Fruit fly (Drosophila melanogaster) whole organism, pupa: ENCODE measurements around the gene Argk2.

Source experiments
- CG10348 ChIP-seq: fragments of 200-800 bp; sonication (Bioruptor generic); IDR thresholded peaks from 2 replicates; pipeline ENCODE4 v1.3.6; 2022; ENCODE audit warnings: missing biosample characterization, missing genetic modification characterization
- CG12605 ChIP-seq: fragments of 200-800 bp; sonication (Bioruptor generic); IDR thresholded peaks from 2 replicates; pipeline ENCODE4 v1.3.6; 2022; ENCODE audit warnings: missing biosample characterization, missing genetic modification characterization
- CG13204 ChIP-seq: fragments of 200-800 bp; sonication (Bioruptor generic); optimal IDR thresholded peaks from 2 replicates; lab custom pipeline; 2018; ENCODE audit warnings: missing biosample characterization, mild to moderate bottlenecking, missing genetic modification characterization, moderate library complexity
- CG14655 ChIP-seq: fragments of 200-800 bp; sonication (Bioruptor generic); optimal IDR thresholded peaks from 3 replicates; lab custom pipeline; 2017; ENCODE audit warnings: mild to moderate bottlenecking, missing biosample characterization, missing genetic modification reagents, missing genetic modification characterization
- CG15710 ChIP-seq: fragments of 200-800 bp; sonication (Bioruptor generic); optimal IDR thresholded peaks from 2 replicates; lab custom pipeline; 2018; ENCODE audit warnings: missing biosample characterization, mild to moderate bottlenecking, missing genetic modification characterization, moderate library complexity
- CG17806 ChIP-seq: fragments of 200-800 bp; sonication (Bioruptor generic); optimal IDR thresholded peaks from 2 replicates; lab custom pipeline; 2018; ENCODE audit warnings: missing biosample characterization, mild to moderate bottlenecking, missing genetic modification characterization, moderate library complexity
- CG32121 ChIP-seq: fragments of 200-800 bp; sonication (Bioruptor generic); IDR thresholded peaks from 2 replicates; pipeline ENCODE4 v1.3.6; 2022; ENCODE audit warnings: missing biosample characterization, missing genetic modification characterization
- CG34367 ChIP-seq: fragments of 200-800 bp; sonication (Bioruptor generic); optimal IDR thresholded peaks from 2 replicates; lab custom pipeline; 2018; ENCODE audit warnings: missing biosample characterization, mild to moderate bottlenecking, missing genetic modification characterization
- CG4496 ChIP-seq: fragments of 200-800 bp; sonication (Bioruptor generic); IDR thresholded peaks from 3 replicates; pipeline ENCODE4 v1.3.6; 2022; ENCODE audit warnings: missing biosample characterization, missing genetic modification characterization
- CG8159 ChIP-seq: fragments of 200-800 bp; sonication (Bioruptor generic); optimal IDR thresholded peaks from 3 replicates; lab custom pipeline; 2018; ENCODE audit warnings: missing biosample characterization, mild to moderate bottlenecking, missing genetic modification characterization, moderate library complexity
- CG8301 ChIP-seq: fragments of 200-800 bp; sonication (Bioruptor generic); optimal IDR thresholded peaks from 2 replicates; lab custom pipeline; 2018; ENCODE audit warnings: missing biosample characterization, mild to moderate bottlenecking, missing genetic modification characterization
- CG9948 ChIP-seq: fragments of 200-800 bp; sonication (Bioruptor generic); optimal IDR thresholded peaks from 2 replicates; lab custom pipeline; 2018; ENCODE audit warnings: missing biosample characterization, mild to moderate bottlenecking, missing genetic modification characterization, moderate library complexity
- D1 ChIP-seq: fragments of 200-800 bp; sonication (Bioruptor generic); optimal IDR thresholded peaks from 2 replicates; lab custom pipeline; 2018; ENCODE audit warnings: missing biosample characterization, mild to moderate bottlenecking, missing genetic modification characterization, moderate library complexity
- EcR ChIP-seq: fragments of 200-800 bp; sonication (Bioruptor generic); optimal IDR thresholded peaks from 3 replicates; lab custom pipeline; 2019; ENCODE audit warnings: missing biosample characterization, missing genetic modification characterization, mild to moderate bottlenecking, moderate library complexity, missing genetic modification reagents
- Ets98B ChIP-seq: fragments of 200-800 bp; sonication (Bioruptor generic); IDR thresholded peaks from 2 replicates; pipeline ENCODE4 v1.3.6; 2022; ENCODE audit warnings: missing biosample characterization, missing genetic modification characterization
- Pif1A ChIP-seq: fragments of 200-800 bp; sonication (Bioruptor generic); optimal IDR thresholded peaks from 3 replicates; lab custom pipeline; 2016; ENCODE audit warnings: missing biosample characterization, missing genetic modification characterization
- Pif1B ChIP-seq: fragments of 200-800 bp; sonication (Bioruptor generic); optimal IDR thresholded peaks from 3 replicates; lab custom pipeline; 2016; ENCODE audit warnings: missing biosample characterization, missing genetic modification characterization
- Snoo ChIP-seq: fragments of 200-800 bp; sonication (Bioruptor generic); optimal IDR thresholded peaks from 3 replicates; lab custom pipeline; 2017; ENCODE audit warnings: missing biosample characterization, mild to moderate bottlenecking, missing genetic modification characterization, inconsistent platforms
- fd96Ca ChIP-seq: fragments of 200-800 bp; sonication (Bioruptor generic); IDR thresholded peaks from 3 replicates; pipeline ENCODE4 v1.3.6; 2022; ENCODE audit warnings: missing biosample characterization, missing genetic modification characterization
- gl ChIP-seq: fragments of 200-800 bp; sonication (Bioruptor generic); optimal IDR thresholded peaks from 2 replicates; lab custom pipeline; 2018; ENCODE audit warnings: missing biosample characterization, mild to moderate bottlenecking, missing genetic modification characterization
- rn ChIP-seq: fragments of 200-800 bp; sonication (Bioruptor generic); IDR thresholded peaks from 2 replicates; pipeline ENCODE4 v1.3.6; 2022; ENCODE audit warnings: missing biosample characterization, missing genetic modification characterization

The Argk2 gene

DNA sequence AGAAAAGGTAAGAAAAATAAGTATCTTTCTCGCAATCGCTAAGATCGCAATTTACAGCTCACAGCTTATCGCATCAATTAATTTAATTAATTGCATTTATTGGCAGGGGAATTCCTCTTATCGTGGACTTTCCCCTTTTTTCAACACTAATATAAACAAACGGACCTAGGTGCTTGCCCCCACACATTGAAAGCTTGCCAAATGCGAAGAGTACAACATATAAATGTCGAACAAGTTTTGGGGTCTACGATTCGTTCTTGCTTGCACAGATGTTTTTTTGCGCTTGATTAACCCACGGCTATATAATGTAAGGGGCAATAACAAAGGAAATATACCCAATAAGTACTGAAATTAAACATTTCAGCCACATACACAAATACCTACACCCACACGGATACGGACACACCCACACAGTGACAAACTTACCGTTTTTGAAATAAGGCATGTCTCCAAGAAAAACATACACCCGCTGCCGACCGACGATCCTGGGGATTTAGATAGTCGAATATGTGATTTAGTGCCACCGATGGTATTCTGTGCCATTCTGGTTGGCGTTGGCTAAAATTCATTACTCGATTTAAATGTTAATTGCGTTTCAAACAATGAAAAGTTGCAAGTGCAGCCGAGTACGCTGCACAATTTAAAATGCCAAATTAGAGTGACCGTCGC is 25.0 kb downstream of the Argk2 start:
- TF ChIP-seq EcR (peak; percentile 76), CG14655 (GFP tag; lab: Kevin White, UChicago) (no peak)

- TF ChIP-seq rn (no peak), Ets98B (GFP tag; lab: Robert Waterston, UW) (peak; percentile 28; the same call in 1 of the 2 replicates), CG8301 (peak; percentile 61), CG4496 (GFP tag; lab: Robert Waterston, UW) (peak; percentile 79), CG9948 (tag; lab: Kevin White, UChicago) (peak; percentile 42), Snoo (tag; lab: Kevin White, UChicago) (peak; percentile 51), Pif1A (GFP tag; lab: Kevin White, UChicago) (no peak), CG12605 (GFP tag; lab: Robert Waterston, UW) (no peak), CG14655 (GFP tag; lab: Kevin White, UChicago) (no peak), CG17806 (tag; lab: Kevin White, UChicago) (peak; percentile 50), gl (tag; lab: Kevin White, UChicago) (no peak), fd96Ca (GFP tag; lab: Robert Waterston, UW) (peak; percentile 28; the same call in 1 of the 3 replicates), D1 (tag; lab: Kevin White, UChicago) (no peak), CG10348 (no peak), CG15710 (tag; lab: Kevin White, UChicago) (peak; percentile 52), CG8159 (tag; lab: Kevin White, UChicago) (peak; percentile 70), EcR (no peak), Pif1B (no peak), CG32121 (GFP tag; lab: Robert Waterston, UW) (peak; percentile 52; the same call in 1 of the 2 replicates), CG13204 (no peak), CG34367 (peak; percentile 52)
Measured at dm6 chr3L:9072731-9073385, 25.6 kb downstream of the Argk2 start, which contains the start of the genes CG4911 and CG4942. Gene CG4911, minus strand, starts transcription at chr3L:9072731. Gene CG4942, plus strand, starts transcription at chr3L:9073105.

DNA sequence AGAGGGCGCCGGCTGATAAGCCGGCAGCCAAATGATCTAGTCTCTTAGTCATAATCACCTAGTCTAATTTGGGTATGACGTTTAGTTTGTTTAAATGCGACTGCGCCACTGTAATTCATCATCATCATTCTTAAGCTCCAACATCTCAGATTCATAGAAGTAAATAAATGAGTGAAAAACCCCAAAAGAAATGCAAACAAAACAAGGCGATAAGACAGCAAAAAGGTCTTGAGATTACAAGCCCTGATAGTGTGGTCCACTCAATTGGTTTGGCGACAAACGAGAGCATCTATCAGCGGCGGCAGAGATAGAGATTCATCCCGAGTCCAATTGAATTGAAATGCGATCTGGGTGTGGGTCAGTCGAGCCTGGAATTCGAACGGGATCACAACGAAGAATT is 27.0 kb downstream of the Argk2 start, which contains the start of gene teq:
teq (plus strand) TSS at position 359 of the 400 bp plus-strand sequence.
- no peak for TF ChIP-seq Snoo (tag; lab: Kevin White, UChicago)
- no peak for TF ChIP-seq CG8159 (tag; lab: Kevin White, UChicago)
- no peak for TF ChIP-seq CG4496 (GFP tag; lab: Robert Waterston, UW)
- TF ChIP-seq gl (tag; lab: Kevin White, UChicago): no peak
- no peak for TF ChIP-seq CG17806 (tag; lab: Kevin White, UChicago)
- no peak for TF ChIP-seq Ets98B (GFP tag; lab: Robert Waterston, UW)
- TF ChIP-seq CG34367: no peak
- no peak for TF ChIP-seq EcR
- TF ChIP-seq CG10348: no peak

- TF ChIP-seq CG15710 (tag; lab: Kevin White, UChicago) (no peak), Pif1B (no peak), fd96Ca (GFP tag; lab: Robert Waterston, UW) (no peak), Snoo (tag; lab: Kevin White, UChicago) (no peak), CG14655 (GFP tag; lab: Kevin White, UChicago) (no peak), CG9948 (tag; lab: Kevin White, UChicago) (no peak), rn (no peak), CG8159 (tag; lab: Kevin White, UChicago) (no peak), CG12605 (GFP tag; lab: Robert Waterston, UW) (no peak), CG10348 (no peak), CG32121 (GFP tag; lab: Robert Waterston, UW) (no peak)
Measured at dm6 chr3L:9074882-9075281, 27.6 kb downstream of the Argk2 start.

DNA sequence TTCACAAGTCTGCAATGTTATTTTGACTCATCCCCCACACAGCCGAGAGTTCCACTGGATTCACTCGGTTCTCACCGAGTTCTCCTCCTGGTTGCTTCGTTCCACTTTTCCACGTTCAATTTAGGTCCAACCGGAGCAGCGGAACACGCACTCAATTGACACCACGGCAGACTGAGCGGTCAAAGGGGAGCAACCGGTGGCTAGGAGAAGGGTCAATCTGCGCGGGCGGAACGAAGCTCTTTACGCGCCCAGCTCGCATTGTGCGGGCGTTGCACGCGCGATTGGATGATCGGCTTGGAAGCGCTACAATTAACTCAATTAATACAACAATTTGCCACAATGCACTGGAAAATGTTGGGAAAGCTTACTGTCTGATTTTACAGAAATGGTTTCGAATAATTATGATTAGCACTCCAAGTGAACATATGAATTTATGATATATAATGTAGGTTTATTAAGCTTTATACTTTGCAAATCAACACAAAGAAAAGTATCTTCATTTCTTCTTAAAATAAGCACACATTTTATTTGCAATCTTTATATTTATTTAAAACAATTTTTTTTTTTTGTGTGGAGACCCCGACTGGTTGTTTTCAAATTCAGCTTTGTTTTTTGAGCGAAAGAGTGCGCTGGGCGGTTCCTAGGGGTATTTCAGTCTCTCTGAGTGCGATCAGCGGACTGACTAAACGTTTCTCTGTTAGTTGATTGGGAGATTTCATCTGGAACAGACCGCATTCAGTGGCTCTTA is 45.3 kb downstream of the Argk2 start, which contains the start of gene CG32032:
CG32032 (plus strand) TSS at position 698 of the 748 bp plus-strand sequence.
- TF ChIP-seq CG32121 (GFP tag; lab: Robert Waterston, UW) (peak; percentile 44; the same call in 1 of the 2 replicates), CG15710 (tag; lab: Kevin White, UChicago) (peak; percentile 42), CG17806 (tag; lab: Kevin White, UChicago) (no peak), CG8159 (tag; lab: Kevin White, UChicago) (peak; percentile 61), CG4496 (GFP tag; lab: Robert Waterston, UW) (no peak)

DNA sequence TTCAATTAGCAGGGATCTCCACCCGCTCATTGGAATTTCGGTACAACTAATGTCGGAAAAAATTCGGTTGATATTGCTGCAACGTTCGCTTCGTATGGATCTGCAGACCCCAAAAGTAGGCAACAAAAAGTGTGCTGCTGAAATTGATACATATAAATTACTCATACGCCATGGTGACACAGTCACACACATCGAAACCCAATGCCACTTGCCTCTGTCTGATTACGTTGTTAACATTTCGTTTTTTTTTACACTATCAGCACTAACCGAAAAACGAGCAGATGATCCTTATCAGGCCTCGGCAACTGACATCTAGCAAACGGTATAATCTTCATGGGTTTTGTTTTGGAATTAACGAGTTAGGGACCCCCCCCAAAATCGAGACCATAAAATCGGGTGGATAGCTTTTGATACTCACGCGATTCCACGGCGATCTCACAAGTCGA is 47.8 kb downstream of the Argk2 start:
- TF ChIP-seq fd96Ca (GFP tag; lab: Robert Waterston, UW): no peak
- no peak for TF ChIP-seq Pif1A (GFP tag; lab: Kevin White, UChicago)
- TF ChIP-seq Pif1B: no peak
- TF ChIP-seq, all 21 proteins: peak for 0
